1 fruit fly cellular context compared by ENCODE assay signal in the genomic region with DNA sequence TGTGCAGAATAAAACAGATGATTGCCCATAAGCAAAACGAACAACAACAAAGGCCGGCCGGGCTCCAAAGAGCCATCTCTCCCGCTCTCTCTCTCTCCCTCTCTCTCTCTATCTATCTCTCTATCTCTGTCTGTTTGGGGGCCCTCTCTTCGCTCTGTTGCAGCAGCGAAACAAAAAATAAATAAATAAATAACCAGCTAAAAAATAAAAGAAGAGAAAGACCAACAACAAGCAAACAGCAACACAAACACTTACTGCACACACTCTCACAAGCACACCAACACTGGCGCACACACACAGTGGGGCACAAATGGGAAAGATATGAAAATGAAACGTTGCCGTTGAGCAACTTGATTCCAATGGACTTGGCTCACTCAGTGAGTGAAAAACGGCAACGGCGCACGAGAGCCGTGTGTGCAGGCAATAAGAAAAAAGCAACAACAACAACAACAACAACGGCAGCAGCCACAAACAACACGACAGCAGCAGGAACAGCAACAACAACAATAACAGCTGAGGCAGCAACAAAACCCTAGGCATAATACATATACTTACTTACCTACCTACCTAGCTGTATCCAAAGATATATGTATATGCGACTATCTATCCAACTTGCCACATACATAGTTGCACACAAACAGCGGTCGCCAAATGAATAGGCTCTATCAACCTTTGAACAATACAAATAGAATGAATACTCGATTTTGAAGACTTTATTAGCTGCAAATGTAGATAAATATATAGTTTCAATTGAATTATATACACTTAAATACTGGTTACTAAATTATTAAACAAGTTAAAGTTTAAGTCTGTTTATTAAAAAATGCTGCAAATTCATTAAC.
TF ChIP-seq lines count a peak whose summit lies in the region.

No protein-coding gene starts in this region.

TF ChIP-seq in whole organism, embryonic, 481 proteins besides CTCF, POLR2A, EP300 and RAD21 (continued from another document):
- TF ChIP-seq gcm (GFP tag; optimal IDR thresholded peaks at IDR 0.05; lab: Kevin White, UChicago) (peak; percentile 51), gt (GFP tag; IDR thresholded peaks at IDR 0.05; lab: Robert Waterston, UW) (no peak), CG4360 (GFP tag; IDR thresholded peaks at IDR 0.05; lab: Robert Waterston, UW) (peak; percentile 100), eve (GFP tag; optimal IDR thresholded peaks at IDR 0.05; lab: Kevin White, UChicago) (no peak), CG17912 (GFP tag; optimal IDR thresholded peaks at IDR 0.05; lab: Kevin White, UChicago) (peak; percentile 42), CG17829 (tag; optimal IDR thresholded peaks at IDR 0.05; lab: Kevin White, UChicago) (peak; percentile 23), CG5180 (GFP tag; optimal IDR thresholded peaks at IDR 0.05; lab: Kevin White, UChicago) (peak; percentile 23), NC2α (GFP tag; optimal IDR thresholded peaks at IDR 0.05; lab: Kevin White, UChicago) (peak; percentile 53), ab (GFP tag; optimal IDR thresholded peaks at IDR 0.05; lab: Kevin White, UChicago) (no peak), jigr1 (GFP tag; IDR thresholded peaks at IDR 0.05; lab: Robert Waterston, UW) (no peak)
